Fruit fly (Drosophila melanogaster): Measurements from ENCODE around the gene CG4911.
A peak's percentile ranks its signal among the peaks of the same experiment; 100 is the strongest.

DNA sequence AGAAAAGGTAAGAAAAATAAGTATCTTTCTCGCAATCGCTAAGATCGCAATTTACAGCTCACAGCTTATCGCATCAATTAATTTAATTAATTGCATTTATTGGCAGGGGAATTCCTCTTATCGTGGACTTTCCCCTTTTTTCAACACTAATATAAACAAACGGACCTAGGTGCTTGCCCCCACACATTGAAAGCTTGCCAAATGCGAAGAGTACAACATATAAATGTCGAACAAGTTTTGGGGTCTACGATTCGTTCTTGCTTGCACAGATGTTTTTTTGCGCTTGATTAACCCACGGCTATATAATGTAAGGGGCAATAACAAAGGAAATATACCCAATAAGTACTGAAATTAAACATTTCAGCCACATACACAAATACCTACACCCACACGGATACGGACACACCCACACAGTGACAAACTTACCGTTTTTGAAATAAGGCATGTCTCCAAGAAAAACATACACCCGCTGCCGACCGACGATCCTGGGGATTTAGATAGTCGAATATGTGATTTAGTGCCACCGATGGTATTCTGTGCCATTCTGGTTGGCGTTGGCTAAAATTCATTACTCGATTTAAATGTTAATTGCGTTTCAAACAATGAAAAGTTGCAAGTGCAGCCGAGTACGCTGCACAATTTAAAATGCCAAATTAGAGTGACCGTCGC is 335 bp downstream of the CG4911 start:
- TF ChIP-seq Hr96 (GFP tag; optimal IDR thresholded peaks at IDR 0.05) (peak; percentile 51), CG12768 (GFP tag; optimal IDR thresholded peaks at IDR 0.05) (peak; percentile 48), tj (GFP tag; optimal IDR thresholded peaks at IDR 0.05) (no peak), bab1 (GFP tag; optimal IDR thresholded peaks at IDR 0.05) (no peak), Clk (GFP tag; optimal IDR thresholded peaks at IDR 0.05) (no peak)
